Worm (Caenorhabditis elegans) whole organism, L2 larva: ENCODE data around the gene Y57G7A.1.
"Not testable (repeated sequence)": the region's sequence is repeated elsewhere in the genome, so short reads cannot be mapped to it uniquely, and the experiment has no call there.

Source experiments
- C34F6.9 ChIP-seq: fragments of 150-350 bp; optimal IDR thresholded peaks from 2 replicates; lab custom pipeline; 2014; ENCODE audit warnings: missing biosample characterization, missing genetic modification characterization
- F13H6.1 ChIP-seq: sonication (generic microtip); optimal IDR thresholded peaks from 2 replicates; lab custom pipeline; 2016; ENCODE audit warnings: missing genetic modification characterization, missing compliant biosample characterization
- R02D3.7 ChIP-seq: fragments of 150-350 bp; optimal IDR thresholded peaks from 2 replicates; lab custom pipeline; 2014; ENCODE audit warnings: missing biosample characterization, missing genetic modification characterization
- ZK546.5 ChIP-seq: sonication (generic microtip); optimal IDR thresholded peaks from 2 replicates; lab custom pipeline; 2017; ENCODE audit warnings: missing biosample characterization, missing genetic modification characterization
- alr-1 ChIP-seq: fragments of 150-350 bp; optimal IDR thresholded peaks from 2 replicates; lab custom pipeline; 2014; ENCODE audit warnings: missing biosample characterization, missing genetic modification characterization
- aly-2 ChIP-seq: fragments of 150-350 bp; optimal IDR thresholded peaks from 2 replicates; lab custom pipeline; 2014; ENCODE audit warnings: missing biosample characterization, missing genetic modification characterization
- ama-1 ChIP-seq: fragments of 150-350 bp; optimal IDR thresholded peaks from 2 replicates; lab custom pipeline; 2018; ENCODE audit warnings: inconsistent platforms
- blmp-1 ChIP-seq: sonication (generic microtip); optimal IDR thresholded peaks from 2 replicates; lab custom pipeline; 2017; ENCODE audit warnings: missing genetic modification characterization, mild to moderate bottlenecking, missing compliant biosample characterization, antibody characterized with exemption, moderate library complexity; ENCODE audit not compliant: insufficient read depth
- ceh-82 ChIP-seq: fragments of 150-350 bp; optimal IDR thresholded peaks from 2 replicates; lab custom pipeline; 2014; ENCODE audit warnings: missing biosample characterization, missing genetic modification characterization
- elt-1 ChIP-seq: fragments of 150-350 bp; optimal IDR thresholded peaks from 2 replicates; lab custom pipeline; 2014; ENCODE audit warnings: missing biosample characterization, missing genetic modification characterization
- elt-3 ChIP-seq: sonication (generic microtip); optimal IDR thresholded peaks from 2 replicates; lab custom pipeline; 2017; ENCODE audit warnings: missing biosample characterization, missing genetic modification characterization
- fos-1 ChIP-seq: fragments of 150-350 bp; optimal IDR thresholded peaks from 2 replicates; lab custom pipeline; 2014; ENCODE audit warnings: missing biosample characterization, missing genetic modification characterization
- gmeb-1 ChIP-seq: fragments of 150-350 bp; optimal IDR thresholded peaks from 2 replicates; lab custom pipeline; 2014; ENCODE audit warnings: missing biosample characterization, missing genetic modification characterization
- lin-11 ChIP-seq: fragments of 150-350 bp; sonication (generic microtip); optimal IDR thresholded peaks from 2 replicates; lab custom pipeline; 2014; ENCODE audit warnings: missing biosample characterization, missing genetic modification characterization, inconsistent platforms, mixed read lengths
- lsy-2 ChIP-seq, 2 experiments: fragments of 150-350 bp in 1 of 2; sonication (generic microtip) in 1 of 2; optimal IDR thresholded peaks; 2 replicates each; lab custom pipeline; 2014 to 2017; ENCODE audit warnings: missing biosample characterization in 2 of 2, missing genetic modification characterization in 2 of 2
- mab-5 ChIP-seq: fragments of 150-350 bp; optimal IDR thresholded peaks from 2 replicates; lab custom pipeline; 2014; ENCODE audit warnings: missing biosample characterization, missing genetic modification characterization
- nhr-10 ChIP-seq: sonication (generic microtip); optimal IDR thresholded peaks from 2 replicates; lab custom pipeline; 2017; ENCODE audit warnings: missing biosample characterization, missing genetic modification characterization
- nhr-11 ChIP-seq: fragments of 150-350 bp; optimal IDR thresholded peaks from 2 replicates; lab custom pipeline; 2014; ENCODE audit warnings: missing biosample characterization, missing genetic modification characterization
- nhr-129 ChIP-seq: fragments of 150-350 bp; optimal IDR thresholded peaks from 2 replicates; lab custom pipeline; 2014; ENCODE audit warnings: missing biosample characterization, missing genetic modification characterization
- nhr-21 ChIP-seq: fragments of 150-350 bp; optimal IDR thresholded peaks from 2 replicates; lab custom pipeline; 2014; ENCODE audit warnings: missing biosample characterization, missing genetic modification characterization
- nhr-23 ChIP-seq: fragments of 150-350 bp; optimal IDR thresholded peaks from 2 replicates; lab custom pipeline; 2014; ENCODE audit warnings: missing biosample characterization, missing genetic modification reagents, missing genetic modification characterization
- nhr-6 ChIP-seq: fragments of 150-350 bp; optimal IDR thresholded peaks from 2 replicates; lab custom pipeline; 2014; ENCODE audit warnings: missing biosample characterization, missing genetic modification characterization
- peb-1 ChIP-seq: fragments of 150-350 bp; optimal IDR thresholded peaks from 2 replicates; lab custom pipeline; 2014; ENCODE audit warnings: missing biosample characterization, missing genetic modification characterization
- skn-1 ChIP-seq: sonication (generic microtip); optimal IDR thresholded peaks from 2 replicates; lab custom pipeline; 2017; ENCODE audit warnings: missing biosample characterization, missing genetic modification characterization
- sma-3 ChIP-seq: sonication (generic microtip); optimal IDR thresholded peaks from 2 replicates; lab custom pipeline; 2016; ENCODE audit warnings: missing genetic modification reagents, missing genetic modification characterization, missing compliant biosample characterization
- sma-9 ChIP-seq, 2 experiments: fragments of 150-350 bp in 1 of 2; sonication (generic microtip) in 1 of 2; optimal IDR thresholded peaks; 2 replicates each; lab custom pipeline; 2014 to 2016; ENCODE audit warnings: missing genetic modification characterization in 2 of 2, mild to moderate bottlenecking in 1 of 2, missing biosample characterization in 1 of 2, missing compliant biosample characterization in 1 of 2, missing genetic modification reagents in 1 of 2, moderate library complexity in 1 of 2
- snpc-4 ChIP-seq: fragments of 150-350 bp; optimal IDR thresholded peaks from 2 replicates; lab custom pipeline; 2014; ENCODE audit warnings: missing biosample characterization, missing genetic modification characterization
- unc-39 ChIP-seq: fragments of 150-350 bp; optimal IDR thresholded peaks from 2 replicates; lab custom pipeline; 2014; ENCODE audit warnings: missing biosample characterization, missing genetic modification characterization
- unc-55 ChIP-seq: fragments of 150-350 bp; sonication (generic microtip); optimal IDR thresholded peaks from 3 replicates; lab custom pipeline; 2014; ENCODE audit warnings: missing biosample characterization, missing genetic modification reagents, missing genetic modification characterization
- unc-62 ChIP-seq: fragments of 150-350 bp; optimal IDR thresholded peaks from 2 replicates; lab custom pipeline; 2014; ENCODE audit warnings: missing biosample characterization, missing genetic modification reagents, missing genetic modification characterization
- zag-1 ChIP-seq: fragments of 150-350 bp; optimal IDR thresholded peaks from 2 replicates; lab custom pipeline; 2014; ENCODE audit warnings: missing biosample characterization, missing genetic modification characterization
- ztf-1 ChIP-seq: fragments of 200-800 bp; sonication (Bioruptor generic); conservative IDR thresholded peaks from 2 replicates; pipeline ENCODE4 v1.3.6; 2022; ENCODE audit warnings: missing genetic modification characterization, missing compliant biosample characterization
- ztf-11 ChIP-seq: sonication (generic microtip); optimal IDR thresholded peaks from 2 replicates; lab custom pipeline; 2017; ENCODE audit warnings: missing biosample characterization, missing genetic modification characterization

Gene Y57G7A.1

DNA sequence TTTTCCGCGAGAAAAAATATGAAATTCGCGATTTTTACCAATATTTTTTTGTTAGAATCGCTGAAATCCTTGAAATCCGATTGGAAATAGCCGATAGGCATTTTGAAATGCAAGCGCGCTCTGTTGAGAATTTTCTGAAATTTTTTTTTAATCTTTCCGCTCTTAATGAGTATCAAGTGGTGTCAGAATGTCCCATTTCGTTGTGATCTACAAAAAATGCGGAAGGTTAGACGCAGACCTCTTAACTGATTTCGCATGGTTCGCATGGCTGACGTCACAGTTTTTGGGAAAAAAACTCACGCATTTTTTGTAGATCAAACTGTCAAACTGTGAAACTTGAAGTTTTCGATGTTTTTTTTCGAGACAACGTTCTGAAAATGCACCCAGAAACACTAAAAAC lies 26.5 kb upstream of the Y57G7A.1 start, which contains the start of gene srw-66:
TSS of gene srw-66 (minus strand) at position 101 of the 400 bp plus-strand sequence.
- TF ChIP-seq skn-1 (no peak), nhr-6 (tag; lab: Kevin White, UChicago) (no peak), nhr-11 (no peak), R02D3.7 (tag; lab: Kevin White, UChicago) (no peak), sma-3 (GFP tag; lab: Kevin White, UChicago) (no peak), elt-1 (no peak), aly-2 (tag; lab: Kevin White, UChicago) (no peak), unc-39 (tag; lab: Kevin White, UChicago) (no peak), nhr-129 (tag; lab: Kevin White, UChicago) (no peak), elt-3 (no peak), fos-1 (tag; lab: Kevin White, UChicago) (no peak), gmeb-1 (tag; lab: Kevin White, UChicago) (no peak), unc-62 (GFP tag; lab: Kevin White, UChicago) (no peak), unc-55 (GFP tag; lab: Kevin White, UChicago) (no peak), snpc-4 (no peak), peb-1 (tag; lab: Kevin White, UChicago) (no peak), ztf-1 (GFP tag; lab: Robert Waterston, UW) (no peak)

DNA sequence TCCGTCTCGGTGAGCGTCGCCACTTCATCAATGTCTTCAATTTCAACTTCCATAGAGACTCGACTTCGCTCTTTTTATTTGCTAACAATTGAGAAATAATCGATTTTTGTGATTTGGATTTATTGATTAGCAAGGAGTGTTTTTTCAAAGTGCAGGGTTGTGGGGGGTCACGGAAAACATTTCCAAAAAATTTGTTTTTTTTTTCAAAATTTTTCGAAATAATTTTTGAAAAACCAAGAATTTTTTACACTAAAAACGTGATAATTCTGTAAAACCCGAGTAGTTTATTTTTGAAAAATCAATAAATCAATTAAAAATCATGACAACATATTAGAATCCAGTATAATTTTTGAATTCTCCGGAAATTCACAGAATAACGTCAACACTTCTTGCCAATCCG lies 22.8 kb upstream of the Y57G7A.1 start, which contains the start of gene Y57G7A.5:
TSS of gene Y57G7A.5 (minus strand) at position 101 of the 400 bp plus-strand sequence.
- no peak for TF ChIP-seq alr-1
- TF ChIP-seq elt-3, result no peak

DNA sequence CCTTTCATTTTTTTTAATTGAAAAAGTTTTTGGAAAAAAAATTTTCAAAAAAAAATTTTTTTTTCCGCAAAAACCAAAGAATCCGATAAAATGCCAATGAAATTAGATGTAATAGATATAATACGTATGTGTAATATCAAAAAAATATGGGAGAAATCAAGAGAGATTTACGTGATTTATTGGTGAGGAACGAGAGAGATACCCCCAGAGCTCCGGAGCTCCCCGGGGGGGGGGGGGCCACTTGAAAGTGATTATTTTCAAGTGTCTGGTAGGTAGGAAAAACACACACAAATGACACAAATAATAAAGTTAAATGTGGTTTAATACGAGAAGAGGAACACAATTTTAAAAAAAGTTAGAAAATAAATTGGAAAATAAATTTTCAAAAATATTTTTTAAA lies 21.5 kb upstream of the Y57G7A.1 start, which contains the start of gene Y57G7A.11:
TSS of gene Y57G7A.11 (minus strand) at position 101 of the 400 bp plus-strand sequence.
- TF ChIP-seq ztf-11 (tag; lab: Kevin White, UChicago), result no peak
- no peak for TF ChIP-seq elt-1
- no peak for TF ChIP-seq alr-1
- no peak for TF ChIP-seq lin-11 (tag; lab: Kevin White, UChicago)
- TF ChIP-seq skn-1, result no peak
- TF ChIP-seq nhr-10 (tag; lab: Kevin White, UChicago), result no peak
- TF ChIP-seq C34F6.9 (tag; lab: Kevin White, UChicago), result no peak
- TF ChIP-seq R02D3.7 (tag; lab: Kevin White, UChicago), result no peak
- TF ChIP-seq, all 48 proteins: peak for 0

DNA sequence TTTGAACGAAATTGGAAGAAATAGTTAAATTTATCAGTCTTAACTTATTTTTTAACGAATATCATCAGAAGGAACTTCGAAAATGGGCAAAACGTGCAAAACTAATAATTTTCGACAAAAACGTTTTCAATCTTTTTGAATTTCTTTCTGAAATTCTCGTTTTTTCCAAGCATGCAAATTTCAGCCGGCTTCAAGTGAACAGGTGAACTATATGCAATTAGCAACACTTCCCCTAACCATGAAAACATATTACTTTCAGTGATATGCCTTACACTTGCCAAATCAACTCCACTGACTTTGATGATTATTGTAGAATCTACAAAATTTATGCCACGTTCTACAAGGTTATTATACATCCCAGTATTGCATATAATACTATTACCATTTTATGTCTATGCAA lies 19.9 kb upstream of the Y57G7A.1 start, which contains the start of gene srz-63:
TSS of gene srz-63 (plus strand) at position 301 of the 400 bp plus-strand sequence.
- not testable (repeated sequence) for TF ChIP-seq nhr-23 (tag; lab: Kevin White, UChicago); zag-1; mab-5

DNA sequence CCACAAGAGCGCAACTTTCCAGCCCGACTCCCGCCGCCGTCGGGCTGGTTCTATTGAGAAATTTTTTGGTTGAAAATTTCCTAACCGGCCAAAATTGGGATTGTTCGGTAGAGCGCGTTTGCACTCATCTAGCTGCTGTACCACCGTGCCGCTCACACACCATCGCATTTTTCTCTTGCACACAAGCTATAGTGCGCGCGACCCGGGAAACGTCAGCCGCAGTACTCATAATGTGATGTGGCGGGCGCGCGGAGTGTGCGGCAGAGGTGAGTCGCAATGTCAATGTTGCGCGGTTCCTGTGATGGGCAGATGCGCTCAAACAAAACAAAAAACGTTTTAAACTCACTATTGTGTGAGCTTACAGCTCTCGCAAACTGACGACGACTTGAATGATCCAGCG lies 13.3 kb upstream of the Y57G7A.1 start:
- TF ChIP-seq ztf-1 (GFP tag; lab: Robert Waterston, UW) (no peak), fos-1 (tag; lab: Kevin White, UChicago) (no peak), elt-1 (no peak), nhr-11 (no peak), unc-62 (GFP tag; lab: Kevin White, UChicago) (no peak), nhr-23 (tag; lab: Kevin White, UChicago) (no peak), blmp-1 (tag; lab: Kevin White, UChicago) (no peak), nhr-10 (tag; lab: Kevin White, UChicago) (no peak), sma-9 (GFP tag; optimal IDR thresholded peaks at IDR 0.05; lab: Kevin White, UChicago) (no peak), sma-9 (tag; optimal IDR thresholded peaks at IDR 0.05; lab: Kevin White, UChicago) (no peak), zag-1 (no peak), ZK546.5 (tag; lab: Kevin White, UChicago) (no peak), C34F6.9 (tag; lab: Kevin White, UChicago) (no peak), lsy-2 (tag; optimal IDR thresholded peaks at IDR 0.05; lab: Kevin White, UChicago) (no peak), sma-3 (GFP tag; lab: Kevin White, UChicago) (no peak), unc-55 (GFP tag; lab: Kevin White, UChicago) (no peak), nhr-21 (no peak)

DNA sequence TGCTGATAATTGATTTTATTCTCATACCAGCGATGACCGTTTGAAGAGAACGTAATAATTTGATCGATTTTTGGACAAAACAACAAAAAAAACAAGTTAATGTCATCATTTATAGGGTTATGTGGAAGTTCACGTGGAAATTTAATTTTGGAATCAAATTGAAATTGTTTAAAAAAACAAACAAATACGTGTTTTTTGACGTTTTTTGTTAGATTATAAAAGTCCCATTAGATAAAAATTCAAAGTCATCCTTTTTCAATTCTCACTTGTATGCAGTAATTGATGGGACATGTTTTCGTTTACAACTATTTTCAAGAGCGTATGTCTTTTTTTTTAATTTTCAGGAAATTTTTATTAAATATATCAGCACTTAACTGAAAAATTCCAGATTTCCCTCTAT lies 12.8 kb upstream of the Y57G7A.1 start, which contains the start of the genes Y57G7A.6 and Y57G7A.3:
TSS of gene Y57G7A.6 (minus strand) at position 101 of the 400 bp plus-strand sequence.
TSS of gene Y57G7A.3 (plus strand) at position 269 of the 400 bp plus-strand sequence.
- TF ChIP-seq ceh-82 (tag; lab: Kevin White, UChicago) (no peak), F13H6.1 (tag; lab: Kevin White, UChicago) (no peak), ama-1 (lab: Kevin White, UChicago) (no peak), nhr-21 (no peak), gmeb-1 (tag; lab: Kevin White, UChicago) (no peak), sma-9 (GFP tag; optimal IDR thresholded peaks at IDR 0.05; lab: Kevin White, UChicago) (no peak), sma-9 (tag; optimal IDR thresholded peaks at IDR 0.05; lab: Kevin White, UChicago) (no peak)
- TF ChIP-seq, all 48 proteins: peak for 0
